Worm (Caenorhabditis elegans) whole organism, late embryonic: ENCODE data around the gene F13D11.3.

Experiments
- C08G9.2 ChIP-seq: sonication (generic microtip); optimal IDR thresholded peaks from 2 replicates; lab custom pipeline; 2016; ENCODE audit warnings: mild to moderate bottlenecking, missing genetic modification characterization, moderate library complexity, missing compliant biosample characterization
- C38D4.7 ChIP-seq: fragments of 200-800 bp; sonication (Bioruptor generic); optimal IDR thresholded peaks from 2 replicates; lab custom pipeline; 2018; ENCODE audit warnings: mild to moderate bottlenecking, missing genetic modification characterization, moderate library complexity, missing compliant biosample characterization
- F13H6.1 ChIP-seq: sonication (generic microtip); optimal IDR thresholded peaks from 2 replicates; lab custom pipeline; 2016; ENCODE audit warnings: missing genetic modification characterization, missing compliant biosample characterization
- T23F11.4 ChIP-seq: fragments of 200-800 bp; sonication (Bioruptor generic); optimal IDR thresholded peaks from 2 replicates; lab custom pipeline; 2018; ENCODE audit warnings: mild to moderate bottlenecking, missing genetic modification characterization, missing compliant biosample characterization
- ceh-14 ChIP-seq: sonication (generic microtip); optimal IDR thresholded peaks from 2 replicates; lab custom pipeline; 2016; ENCODE audit warnings: missing genotype, missing genetic modification characterization, missing compliant biosample characterization
- ceh-18 ChIP-seq: sonication (generic microtip); optimal IDR thresholded peaks from 2 replicates; lab custom pipeline; 2016; ENCODE audit warnings: missing genetic modification characterization, missing compliant biosample characterization
- ceh-22 ChIP-seq: sonication (generic microtip); optimal IDR thresholded peaks from 2 replicates; lab custom pipeline; 2017; ENCODE audit warnings: missing biosample characterization, missing genetic modification characterization
- ceh-24 ChIP-seq: sonication (generic microtip); optimal IDR thresholded peaks from 2 replicates; lab custom pipeline; 2016; ENCODE audit warnings: mild to moderate bottlenecking, missing genetic modification characterization, missing compliant biosample characterization
- ceh-45 ChIP-seq: fragments of 200-800 bp; sonication (Bioruptor generic); IDR thresholded peaks from 2 replicates; pipeline ENCODE4 v1.3.6; 2022; ENCODE audit warnings: missing genetic modification reagents, missing genetic modification characterization, missing compliant biosample characterization
- che-1 ChIP-seq: sonication (generic microtip); optimal IDR thresholded peaks from 2 replicates; lab custom pipeline; 2016; ENCODE audit warnings: mild to moderate bottlenecking, missing genetic modification characterization, missing compliant biosample characterization
- dmd-4 ChIP-seq: sonication (generic microtip); optimal IDR thresholded peaks from 2 replicates; lab custom pipeline; 2016; ENCODE audit warnings: borderline replicate concordance, missing genetic modification characterization, missing compliant biosample characterization
- ets-4 ChIP-seq: sonication (generic microtip); optimal IDR thresholded peaks from 2 replicates; lab custom pipeline; 2016; ENCODE audit warnings: missing genetic modification characterization, missing compliant biosample characterization
- fax-1 ChIP-seq: sonication (generic microtip); optimal IDR thresholded peaks from 2 replicates; lab custom pipeline; 2016; ENCODE audit warnings: missing genotype, missing genetic modification characterization, missing compliant biosample characterization
- fkh-6 ChIP-seq: sonication (generic microtip); optimal IDR thresholded peaks from 2 replicates; lab custom pipeline; 2016; ENCODE audit warnings: missing genetic modification characterization, missing compliant biosample characterization
- gmeb-2 ChIP-seq: sonication (generic microtip); optimal IDR thresholded peaks from 2 replicates; lab custom pipeline; 2016; ENCODE audit warnings: missing genetic modification characterization, inconsistent platforms, missing compliant biosample characterization
- hlh-6 ChIP-seq: sonication (generic microtip); optimal IDR thresholded peaks from 2 replicates; lab custom pipeline; 2016; ENCODE audit warnings: missing genotype, missing genetic modification characterization, missing compliant biosample characterization
- madf-2 ChIP-seq: sonication (generic microtip); optimal IDR thresholded peaks from 2 replicates; lab custom pipeline; 2017; ENCODE audit warnings: missing genetic modification characterization, missing compliant biosample characterization
- mec-3 ChIP-seq: sonication (generic microtip); optimal IDR thresholded peaks from 2 replicates; lab custom pipeline; 2016; ENCODE audit warnings: borderline replicate concordance, missing genetic modification characterization, missing compliant biosample characterization
- nhr-11 ChIP-seq: fragments of 150-350 bp; optimal IDR thresholded peaks from 2 replicates; lab custom pipeline; 2014; ENCODE audit warnings: missing biosample characterization, missing genetic modification characterization
- nhr-232 ChIP-seq: sonication (generic microtip); optimal IDR thresholded peaks from 2 replicates; lab custom pipeline; 2016; ENCODE audit warnings: missing genetic modification characterization, missing compliant biosample characterization
- pag-3 ChIP-seq: sonication (generic microtip); optimal IDR thresholded peaks from 2 replicates; lab custom pipeline; 2016; ENCODE audit warnings: missing compliant biosample characterization, missing genetic modification characterization, borderline replicate concordance
- pat-9 ChIP-seq: fragments of 200-800 bp; sonication (Bioruptor generic); optimal IDR thresholded peaks from 2 replicates; lab custom pipeline; 2018; ENCODE audit warnings: mild to moderate bottlenecking, missing genetic modification characterization, moderate library complexity, missing compliant biosample characterization
- pha-2 ChIP-seq: sonication (generic microtip); optimal IDR thresholded peaks from 2 replicates; lab custom pipeline; 2017; ENCODE audit warnings: mild to moderate bottlenecking, missing genetic modification characterization, missing compliant biosample characterization
- pros-1 ChIP-seq: fragments of 150-350 bp; optimal IDR thresholded peaks from 2 replicates; lab custom pipeline; 2014; ENCODE audit warnings: missing biosample characterization, missing genetic modification reagents, missing genetic modification characterization
- ref-2 ChIP-seq: sonication (generic microtip); optimal IDR thresholded peaks from 2 replicates; lab custom pipeline; 2016; ENCODE audit warnings: missing genetic modification characterization, missing compliant biosample characterization
- sdc-2 ChIP-seq: sonication (generic microtip); optimal IDR thresholded peaks from 2 replicates; lab custom pipeline; 2016; ENCODE audit warnings: missing genotype, missing genetic modification characterization, missing compliant biosample characterization
- syd-9 ChIP-seq: sonication (generic microtip); optimal IDR thresholded peaks from 2 replicates; lab custom pipeline; 2016; ENCODE audit warnings: mild to moderate bottlenecking, missing genetic modification characterization, moderate library complexity, missing compliant biosample characterization
- tbx-7 ChIP-seq: sonication (generic microtip); optimal IDR thresholded peaks from 2 replicates; lab custom pipeline; 2016; ENCODE audit warnings: missing genotype, missing genetic modification characterization, missing compliant biosample characterization
- zip-5 ChIP-seq: sonication (generic microtip); optimal IDR thresholded peaks from 2 replicates; lab custom pipeline; 2016; ENCODE audit warnings: missing genetic modification characterization, missing compliant biosample characterization
- ztf-16 ChIP-seq: sonication (generic microtip); optimal IDR thresholded peaks from 2 replicates; lab custom pipeline; 2017; ENCODE audit warnings: missing genetic modification characterization, missing compliant biosample characterization

F13D11.3 gene

DNA sequence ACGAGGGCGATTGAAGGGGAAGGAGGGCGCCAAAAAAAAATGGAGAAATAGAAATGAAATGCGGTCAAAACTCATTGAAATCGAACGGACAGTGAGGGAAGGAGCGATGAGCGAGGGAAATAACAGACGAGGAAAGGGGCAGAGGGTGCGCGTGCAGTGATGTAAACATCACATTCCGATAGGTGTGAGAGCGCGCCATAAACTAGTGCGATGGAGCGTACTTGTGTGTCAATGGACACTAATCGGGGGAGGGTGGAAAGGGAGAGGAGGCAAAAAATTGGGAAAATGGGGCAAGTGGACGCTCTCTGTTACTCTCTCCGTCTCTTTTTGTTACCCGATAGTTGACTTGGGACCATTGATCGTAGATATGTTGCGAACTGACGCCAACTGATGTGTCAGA is 41.8 kb downstream of the F13D11.3 start (continued):
- TF ChIP-seq pag-3 (tag; lab: Kevin White, UChicago) (no peak), ref-2 (tag; lab: Kevin White, UChicago) (peak; percentile 7), nhr-232 (tag; lab: Kevin White, UChicago) (no peak), fax-1 (tag; lab: Kevin White, UChicago) (no peak), pat-9 (tag; lab: Kevin White, UChicago) (no peak), T23F11.4 (GFP tag; lab: Kevin White, UChicago) (no peak), ceh-14 (tag; lab: Kevin White, UChicago) (peak; percentile 32), che-1 (tag; lab: Kevin White, UChicago) (no peak), C38D4.7 (no peak), ceh-24 (tag; lab: Kevin White, UChicago) (no peak), ceh-18 (tag; lab: Kevin White, UChicago) (peak; percentile 12), ceh-45 (GFP tag; lab: Robert Waterston, UW) (no peak), fkh-6 (tag; lab: Kevin White, UChicago) (peak; percentile 45), ztf-16 (no peak), sdc-2 (tag; lab: Kevin White, UChicago) (peak; percentile 72), gmeb-2 (tag; lab: Kevin White, UChicago) (no peak), C08G9.2 (tag; lab: Kevin White, UChicago) (peak; percentile 48)

DNA sequence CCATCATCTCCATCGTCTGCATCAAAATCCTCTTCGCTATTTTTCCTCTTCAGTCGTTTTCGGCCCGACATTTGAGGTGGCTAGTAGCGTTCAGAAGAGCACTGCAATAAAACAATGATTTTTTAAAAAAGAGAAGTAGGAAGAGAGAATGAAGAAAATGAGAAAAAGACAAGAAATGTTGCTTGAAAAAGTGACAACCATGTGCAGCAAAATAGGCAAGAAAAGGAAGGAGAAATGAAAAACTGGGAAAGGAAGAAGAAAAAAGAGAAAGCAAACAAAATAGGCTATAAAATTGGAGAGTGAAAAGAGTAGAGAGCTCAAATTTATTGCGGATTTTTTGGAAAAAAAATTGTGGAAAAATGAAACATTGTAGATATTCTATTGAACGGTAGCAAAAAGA is 42.4 kb downstream of the F13D11.3 start, which contains the start of gene tag-294:
TSS of gene tag-294 (minus strand) at position 101 of the 400 bp plus-strand sequence.
- no peak for TF ChIP-seq nhr-11 (tag; lab: Kevin White, UChicago)
- no peak for TF ChIP-seq pha-2 (tag; lab: Kevin White, UChicago)
- TF ChIP-seq pros-1: no peak
- no peak for TF ChIP-seq T23F11.4 (GFP tag; lab: Kevin White, UChicago)
- TF ChIP-seq pat-9 (tag; lab: Kevin White, UChicago): no peak
- no peak for TF ChIP-seq ceh-22 (tag; lab: Kevin White, UChicago)
- no peak for TF ChIP-seq syd-9 (tag; lab: Kevin White, UChicago)
- no peak for TF ChIP-seq hlh-6
- TF ChIP-seq dmd-4 (tag; lab: Kevin White, UChicago): no peak
- no peak for TF ChIP-seq madf-2 (tag; lab: Kevin White, UChicago)
- no peak for TF ChIP-seq zip-5 (tag; lab: Kevin White, UChicago)
- TF ChIP-seq ceh-14 (tag; lab: Kevin White, UChicago): no peak
- no peak for TF ChIP-seq mec-3 (tag; lab: Kevin White, UChicago)
- TF ChIP-seq C38D4.7: no peak
- no peak for TF ChIP-seq ets-4
- TF ChIP-seq tbx-7: no peak
- TF ChIP-seq F13H6.1 (tag; lab: Kevin White, UChicago): no peak
